Worm (Caenorhabditis elegans): ENCODE results near the gene C53A5.2.

The C53A5.2 gene

ce11 chrV:14518010-14518409 lies 5.0 kb downstream of the C53A5.2 start, which contains the start of gene R02D5.6:
Gene R02D5.6 (minus strand): TSS chrV:14518110.
- no peak for TF ChIP-seq fkh-10 (GFP tag; optimal IDR thresholded peaks at IDR 0.05)
- TF ChIP-seq fos-1 (tag; optimal IDR thresholded peaks at IDR 0.05): no peak
- no peak for TF ChIP-seq nhr-12 (tag; optimal IDR thresholded peaks at IDR 0.05)
- TF ChIP-seq egl-5 (tag; optimal IDR thresholded peaks at IDR 0.05): no peak

ce11 chrV:14510746-14511145 lies 12.3 kb downstream of the C53A5.2 start, which contains the start of gene R02D5.9:
Gene R02D5.9 (minus strand): TSS chrV:14511123.
- TF ChIP-seq elt-2 (tag; optimal IDR thresholded peaks at IDR 0.05) (no peak), fkh-10 (GFP tag; optimal IDR thresholded peaks at IDR 0.05) (no peak), nhr-237 (tag; optimal IDR thresholded peaks at IDR 0.05) (no peak), ZK546.5 (tag; optimal IDR thresholded peaks at IDR 0.05) (no peak), ceh-16 (tag; optimal IDR thresholded peaks at IDR 0.05) (no peak), nhr-43 (tag; optimal IDR thresholded peaks at IDR 0.05; ENCODE audit: poor library complexity, severe bottlenecking) (peak; percentile 50), nhr-25 (tag; optimal IDR thresholded peaks at IDR 0.05) (peak; percentile 89), fkh-2 (tag; optimal IDR thresholded peaks at IDR 0.05) (no peak), nhr-12 (tag; optimal IDR thresholded peaks at IDR 0.05) (no peak), elt-1 (tag; optimal IDR thresholded peaks at IDR 0.05) (peak; percentile 15), unc-39 (tag; optimal IDR thresholded peaks at IDR 0.05) (no peak), ceh-28 (tag; optimal IDR thresholded peaks at IDR 0.05) (no peak), mdl-1 (tag; optimal IDR thresholded peaks at IDR 0.05) (peak; percentile 24), hmg-11 (tag; optimal IDR thresholded peaks at IDR 0.05) (no peak), lin-39 (tag; optimal IDR thresholded peaks at IDR 0.05) (peak; percentile 67), sea-2 (GFP tag; optimal IDR thresholded peaks at IDR 0.05) (no peak), daf-12 (tag; optimal IDR thresholded peaks at IDR 0.05) (no peak), aly-2 (tag; optimal IDR thresholded peaks at IDR 0.05) (no peak), ceh-82 (tag; optimal IDR thresholded peaks at IDR 0.05) (no peak), ztf-11 (tag; optimal IDR thresholded peaks at IDR 0.05) (no peak), nhr-23 (tag; optimal IDR thresholded peaks at IDR 0.05) (peak; percentile 68), elt-3 (tag; optimal IDR thresholded peaks at IDR 0.05) (no peak), mml-1 (tag; optimal IDR thresholded peaks at IDR 0.05) (no peak), ama-1 (optimal IDR thresholded peaks at IDR 0.05) (no peak)

ce11 chrV:14508556-14508955 lies 14.4 kb downstream of the C53A5.2 start:
- TF ChIP-seq nhr-28 (tag; optimal IDR thresholded peaks at IDR 0.05) (no peak), elt-3 (tag; optimal IDR thresholded peaks at IDR 0.05) (no peak), fkh-2 (tag; optimal IDR thresholded peaks at IDR 0.05) (no peak), nhr-76 (tag; optimal IDR thresholded peaks at IDR 0.05) (no peak), ZK546.5 (tag; optimal IDR thresholded peaks at IDR 0.05) (no peak), pha-4 (tag; optimal IDR thresholded peaks at IDR 0.05) (no peak), ceh-82 (tag; optimal IDR thresholded peaks at IDR 0.05) (no peak), nhr-12 (tag; optimal IDR thresholded peaks at IDR 0.05) (no peak)

- TF ChIP-seq elt-3 (tag; optimal IDR thresholded peaks at IDR 0.05) (no peak), zag-1 (tag; optimal IDR thresholded peaks at IDR 0.05) (no peak), nhr-11 (tag; optimal IDR thresholded peaks at IDR 0.05) (no peak), elt-1 (tag; optimal IDR thresholded peaks at IDR 0.05) (no peak), nhr-76 (tag; optimal IDR thresholded peaks at IDR 0.05) (no peak), tbx-2 (tag; optimal IDR thresholded peaks at IDR 0.05) (no peak), lsy-12 (tag; optimal IDR thresholded peaks at IDR 0.05) (no peak), nhr-237 (tag; optimal IDR thresholded peaks at IDR 0.05) (no peak), pha-4 (tag; optimal IDR thresholded peaks at IDR 0.05) (no peak), mdl-1 (tag; optimal IDR thresholded peaks at IDR 0.05) (no peak), unc-62 (GFP tag; optimal IDR thresholded peaks at IDR 0.05) (no peak)
Measured at ce11 chrV:14508005-14508521, 14.9 kb downstream of the C53A5.2 start, which contains the start of gene R02D5.1. Gene R02D5.1 (plus strand): TSS chrV:14508249.

Measured in whole organism, L3 larva.